Worm (Caenorhabditis elegans) whole organism, L4 larva: ENCODE results near the gene hst-3.2.

Source experiments
- D1046.2 ChIP-seq: fragments of 200-800 bp; sonication (Bioruptor generic); IDR thresholded peaks from 2 replicates; pipeline ENCODE4 v1.3.6; 2022; ENCODE audit warnings: missing genetic modification characterization, missing compliant biosample characterization
- F26F4.8 ChIP-seq: fragments of 200-800 bp; sonication (Bioruptor generic); conservative IDR thresholded peaks from 2 replicates; pipeline ENCODE4 v1.3.6; 2022; ENCODE audit warnings: missing genetic modification characterization, missing compliant biosample characterization
- F37D6.2 ChIP-seq: sonication (generic microtip); optimal IDR thresholded peaks from 2 replicates; lab custom pipeline; 2016; ENCODE audit warnings: mild to moderate bottlenecking, missing genetic modification characterization, missing compliant biosample characterization
- T20F7.1 ChIP-seq: fragments of 200-800 bp; sonication (Bioruptor generic); optimal IDR thresholded peaks from 2 replicates; lab custom pipeline; 2018; ENCODE audit warnings: mild to moderate bottlenecking, missing genetic modification characterization, missing compliant biosample characterization
- T26A8.4 ChIP-seq: fragments of 200-800 bp; sonication (Bioruptor generic); IDR thresholded peaks from 2 replicates; pipeline ENCODE4 v1.3.6; 2022; ENCODE audit warnings: missing genetic modification characterization, missing compliant biosample characterization
- Y105C5A.15 ChIP-seq: fragments of 200-800 bp; sonication (Bioruptor generic); IDR thresholded peaks from 2 replicates; pipeline ENCODE4 v1.3.6; 2022; ENCODE audit warnings: missing genetic modification characterization, missing compliant biosample characterization
- Y48G9A.11 ChIP-seq: fragments of 200-800 bp; sonication (Bioruptor generic); IDR thresholded peaks from 2 replicates; pipeline ENCODE4 v1.3.6; 2022; ENCODE audit warnings: missing genetic modification reagents, missing genetic modification characterization, missing compliant biosample characterization
- Y75B8A.6 ChIP-seq: fragments of 200-800 bp; sonication (Bioruptor generic); IDR thresholded peaks from 2 replicates; pipeline ENCODE4 v1.3.6; 2022; ENCODE audit warnings: missing genetic modification reagents, missing genetic modification characterization, missing compliant biosample characterization
- ZK546.5 ChIP-seq, 2 experiments: sonication (generic microtip); optimal IDR thresholded peaks; 2 replicates each; lab custom pipeline; 2017; ENCODE audit warnings: missing biosample characterization in 2 of 2, missing genetic modification characterization in 2 of 2
- aha-1 ChIP-seq: fragments of 150-350 bp; peaks from one replicate; lab custom pipeline; 2014; ENCODE audit warnings: missing biosample characterization, missing genetic modification characterization
- arid-1 ChIP-seq: fragments of 200-800 bp; sonication (Bioruptor generic); conservative IDR thresholded peaks from 2 replicates; pipeline ENCODE4 v1.3.6; 2022; ENCODE audit warnings: missing genetic modification reagents, missing genetic modification characterization, missing compliant biosample characterization
- ceh-20 ChIP-seq: fragments of 200-800 bp; sonication (Bioruptor generic); IDR thresholded peaks from 2 replicates; pipeline ENCODE4 v1.3.6; 2022; ENCODE audit warnings: missing genetic modification reagents, missing genetic modification characterization, missing compliant biosample characterization
- ctbp-1 ChIP-seq: fragments of 200-800 bp; sonication (Bioruptor generic); IDR thresholded peaks from 2 replicates; pipeline ENCODE4 v1.3.6; 2022; ENCODE audit warnings: missing genetic modification reagents, missing genetic modification characterization, missing compliant biosample characterization
- dmd-6 ChIP-seq: fragments of 200-800 bp; sonication (Bioruptor generic); IDR thresholded peaks from 2 replicates; pipeline ENCODE4 v1.3.6; 2022; ENCODE audit warnings: missing genetic modification reagents, missing genetic modification characterization, missing compliant biosample characterization
- dmd-9 ChIP-seq: fragments of 200-800 bp; sonication (Bioruptor generic); IDR thresholded peaks from 2 replicates; pipeline ENCODE4 v1.3.6; 2022; ENCODE audit warnings: missing genetic modification reagents, missing genetic modification characterization, missing compliant biosample characterization
- duxl-1 ChIP-seq: sonication (generic microtip); optimal IDR thresholded peaks from 2 replicates; lab custom pipeline; 2016; ENCODE audit warnings: mild to moderate bottlenecking, missing genetic modification characterization, moderate library complexity, missing compliant biosample characterization; ENCODE audit not compliant: poor library complexity
- dve-1 ChIP-seq: sonication (generic microtip); optimal IDR thresholded peaks from 2 replicates; lab custom pipeline; 2017; ENCODE audit warnings: antibody characterized with exemption, mild to moderate bottlenecking, missing genetic modification characterization, missing compliant biosample characterization; ENCODE audit not compliant: insufficient read depth
- egl-27 ChIP-seq: sonication (generic microtip); optimal IDR thresholded peaks from 3 replicates; lab custom pipeline; 2017; ENCODE audit warnings: missing biosample characterization, missing genetic modification reagents, missing genetic modification characterization
- egl-43 ChIP-seq: fragments of 200-800 bp; sonication (Bioruptor generic); IDR thresholded peaks from 2 replicates; pipeline ENCODE4 v1.3.6; 2022; ENCODE audit warnings: missing genetic modification reagents, missing genetic modification characterization, missing compliant biosample characterization
- gei-8 ChIP-seq: fragments of 200-800 bp; sonication (Bioruptor generic); optimal IDR thresholded peaks from 2 replicates; lab custom pipeline; 2018; ENCODE audit warnings: mild to moderate bottlenecking, missing genetic modification characterization, missing compliant biosample characterization
- hif-1 ChIP-seq, 2 experiments: sonication (generic microtip); optimal IDR thresholded peaks; 2 replicates each; lab custom pipeline; 2016 to 2017; ENCODE audit warnings: missing compliant biosample characterization in 2 of 2, missing genetic modification characterization in 2 of 2, missing genetic modification reagents in 2 of 2, missing genotype in 2 of 2, mild to moderate bottlenecking in 1 of 2
- hlh-11 ChIP-seq: fragments of 200-800 bp; sonication (Bioruptor generic); optimal IDR thresholded peaks from 2 replicates; lab custom pipeline; 2018; ENCODE audit warnings: mild to moderate bottlenecking, missing genetic modification characterization, missing compliant biosample characterization
- hlh-30 ChIP-seq: sonication (generic microtip); optimal IDR thresholded peaks from 2 replicates; lab custom pipeline; 2017; ENCODE audit warnings: antibody characterized with exemption, mild to moderate bottlenecking, missing genetic modification characterization, missing compliant biosample characterization; ENCODE audit not compliant: insufficient read depth
- hmg-1.1 ChIP-seq: fragments of 200-800 bp; sonication (Bioruptor generic); IDR thresholded peaks from 2 replicates; pipeline ENCODE4 v1.3.6; 2022; ENCODE audit warnings: missing genetic modification reagents, missing genetic modification characterization, missing compliant biosample characterization
- lin-1 ChIP-seq: fragments of 200-800 bp; sonication (Bioruptor generic); IDR thresholded peaks from 2 replicates; pipeline ENCODE4 v1.3.6; 2022; ENCODE audit warnings: missing genetic modification reagents, missing genetic modification characterization, missing compliant biosample characterization
- lin-15B ChIP-seq: fragments of 150-350 bp; sonication (generic microtip); optimal IDR thresholded peaks from 3 replicates; lab custom pipeline; 2014; ENCODE audit warnings: missing biosample characterization, missing genetic modification characterization
- lir-3 ChIP-seq: sonication (generic microtip); optimal IDR thresholded peaks from 2 replicates; lab custom pipeline; 2016; ENCODE audit warnings: mild to moderate bottlenecking, missing genetic modification characterization, missing compliant biosample characterization
- mep-1 ChIP-seq: fragments of 150-350 bp; sonication (generic microtip); optimal IDR thresholded peaks from 3 replicates; lab custom pipeline; 2014; ENCODE audit warnings: missing biosample characterization, missing genetic modification characterization
- mes-2 ChIP-seq: sonication (generic microtip); optimal IDR thresholded peaks from 2 replicates; lab custom pipeline; 2016; ENCODE audit warnings: missing genotype, mild to moderate bottlenecking, missing genetic modification characterization, missing compliant biosample characterization; ENCODE audit not compliant: poor library complexity, severe bottlenecking
- mxl-3 ChIP-seq: fragments of 200-800 bp; sonication (Bioruptor generic); optimal IDR thresholded peaks from 2 replicates; lab custom pipeline; 2018; ENCODE audit warnings: mild to moderate bottlenecking, missing genetic modification characterization, missing compliant biosample characterization
- nhr-42 ChIP-seq: fragments of 200-800 bp; sonication (Bioruptor generic); IDR thresholded peaks from 2 replicates; pipeline ENCODE4 v1.3.6; 2022; ENCODE audit warnings: missing genetic modification characterization, missing compliant biosample characterization
- nhr-48 ChIP-seq: sonication (generic microtip); optimal IDR thresholded peaks from 2 replicates; lab custom pipeline; 2016; ENCODE audit warnings: mild to moderate bottlenecking, missing genetic modification characterization, missing compliant biosample characterization
- php-3 ChIP-seq: fragments of 200-800 bp; sonication (Bioruptor generic); IDR thresholded peaks from 2 replicates; pipeline ENCODE4 v1.3.6; 2022; ENCODE audit warnings: missing genetic modification reagents, missing genetic modification characterization, missing compliant biosample characterization
- rbr-2 ChIP-seq: sonication (generic microtip); optimal IDR thresholded peaks from 2 replicates; lab custom pipeline; 2016; ENCODE audit warnings: missing genotype, missing genetic modification characterization, missing compliant biosample characterization
- set-16 ChIP-seq: fragments of 200-800 bp; sonication (Bioruptor generic); IDR thresholded peaks from 2 replicates; pipeline ENCODE4 v1.3.6; 2022; ENCODE audit warnings: missing genetic modification reagents, missing genetic modification characterization, missing compliant biosample characterization
- tra-1 ChIP-seq: fragments of 200-800 bp; sonication (Bioruptor generic); IDR thresholded peaks from 2 replicates; pipeline ENCODE4 v1.3.6; 2022; ENCODE audit warnings: missing genetic modification reagents, missing genetic modification characterization, missing compliant biosample characterization
- unc-62 ChIP-seq, 3 experiments: fragments of 150-350 bp in 1 of 3; sonication (generic microtip); optimal IDR thresholded peaks in 2 of 3; peaks in 1 of 3; 1 replicate in 1 of 3; 2 replicates in 2 of 3; lab custom pipeline; 2014 to 2017; ENCODE audit warnings: missing biosample characterization in 3 of 3, missing genetic modification characterization in 3 of 3, missing genetic modification reagents in 3 of 3, missing genotype in 1 of 3
- zfp-2 ChIP-seq: sonication (generic microtip); optimal IDR thresholded peaks from 2 replicates; lab custom pipeline; 2016; ENCODE audit warnings: mild to moderate bottlenecking, missing genetic modification characterization, missing compliant biosample characterization
- zfp-3 ChIP-seq: fragments of 200-800 bp; sonication (Bioruptor generic); conservative IDR thresholded peaks from 2 replicates; pipeline ENCODE4 v1.3.6; 2022; ENCODE audit warnings: missing genetic modification reagents, missing genetic modification characterization, missing compliant biosample characterization
- zip-2 ChIP-seq: fragments of 150-350 bp; optimal IDR thresholded peaks from 2 replicates; lab custom pipeline; 2014; ENCODE audit warnings: missing biosample characterization, missing genetic modification characterization

hst-3.2 gene

DNA sequence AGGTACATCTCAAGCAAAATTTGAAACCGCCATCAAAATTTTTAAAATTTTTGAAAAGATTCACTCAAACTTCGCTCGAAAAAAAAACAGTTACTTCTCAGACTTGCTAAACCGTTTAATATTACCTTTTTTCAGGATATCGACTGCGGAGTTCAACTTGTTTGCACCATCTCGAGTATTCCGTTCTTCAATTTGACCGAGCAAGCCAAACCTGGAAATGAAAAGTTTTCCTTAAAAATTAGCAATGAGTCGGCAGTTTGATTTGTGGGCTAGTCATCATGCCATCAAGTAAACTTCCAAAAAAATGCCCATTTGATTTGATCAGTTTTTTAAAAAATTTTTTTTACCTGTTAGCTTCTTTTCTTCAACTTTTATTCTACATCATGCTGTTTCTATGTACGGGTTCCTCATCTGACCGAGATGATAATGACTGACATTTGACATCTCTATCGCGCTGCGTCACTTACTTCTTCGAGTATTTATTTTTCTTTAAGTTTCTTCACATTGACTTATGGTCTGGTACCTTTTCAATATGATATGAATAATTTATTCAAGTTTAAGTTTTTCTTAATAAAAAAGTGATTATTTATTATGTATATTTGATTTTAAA, 33.6 kb downstream of the hst-3.2 start:
- TF ChIP-seq dmd-6 (GFP tag; lab: Robert Waterston, UW) (peak; percentile 11; the same call in 1 of the 2 replicates), egl-27 (tag; lab: Kevin White, UChicago) (no peak), zfp-2 (no peak), nhr-48 (peak; percentile 12), zfp-3 (peak; percentile 80), dmd-9 (GFP tag; lab: Robert Waterston, UW) (no peak), duxl-1 (tag; lab: Kevin White, UChicago) (peak; percentile 16), hlh-11 (tag; lab: Kevin White, UChicago) (peak; percentile 8), T26A8.4 (GFP tag; lab: Robert Waterston, UW) (peak; percentile 80), lir-3 (tag; lab: Kevin White, UChicago) (no peak), gei-8 (no peak), mxl-3 (GFP tag; lab: Kevin White, UChicago) (no peak), T20F7.1 (GFP tag; lab: Kevin White, UChicago) (no peak), tra-1 (GFP tag; lab: Robert Waterston, UW) (peak; percentile 14; the same call in 1 of the 2 replicates), lin-1 (GFP tag; lab: Robert Waterston, UW) (no peak), mep-1 (peak; percentile 32), Y75B8A.6 (GFP tag; lab: Robert Waterston, UW) (no peak; the same call in 1 of the 2 replicates), hif-1 (tag; optimal IDR thresholded peaks at IDR 0.05; lab: Kevin White, UChicago) (peak in 1 of 2 experiments; percentile 4), hlh-30 (peak; percentile 21), Y48G9A.11 (GFP tag; lab: Robert Waterston, UW) (0 out of 2 replicates have a peak, but pooled peaks have one; percentile 16), lin-15B (no peak), aha-1 (tag; lab: Kevin White, UChicago) (peak; percentile 65), ZK546.5 (tag; optimal IDR thresholded peaks at IDR 0.05; lab: Kevin White, UChicago) (no peak), F26F4.8 (no peak), ceh-20 (GFP tag; lab: Robert Waterston, UW) (0 out of 2 replicates have a peak, but pooled peaks have one; percentile 48)
- TF ChIP-seq, all 104 proteins: peak for 13

- no peak for TF ChIP-seq dve-1 (tag; lab: Kevin White, UChicago)
- TF ChIP-seq egl-43 = 0 out of 2 replicates have a peak, but pooled peaks have one; percentile 43
- TF ChIP-seq ctbp-1 = no peak
- TF ChIP-seq mep-1 = peak; percentile 58
- TF ChIP-seq Y105C5A.15 (GFP tag; lab: Robert Waterston, UW) = no peak
- peak; percentile 43 for TF ChIP-seq set-16 (GFP tag; lab: Robert Waterston, UW)
- TF ChIP-seq arid-1 = no peak
- TF ChIP-seq php-3 (GFP tag; lab: Robert Waterston, UW) = no peak
- peak; percentile 98 for TF ChIP-seq aha-1 (tag; lab: Kevin White, UChicago)
- no peak for TF ChIP-seq zip-2 (tag; lab: Kevin White, UChicago)
- TF ChIP-seq rbr-2 (tag; lab: Kevin White, UChicago) = peak; percentile 37
- peak; percentile 66; the same call in 1 of the 2 replicates for TF ChIP-seq hmg-1.1 (GFP tag; lab: Robert Waterston, UW)
- TF ChIP-seq unc-62 (GFP tag; optimal IDR thresholded peaks at IDR 0.05 in 1 of 2; lab: Kevin White, UChicago) = no peak
- no peak for TF ChIP-seq unc-62 (tag; optimal IDR thresholded peaks at IDR 0.05; lab: Kevin White, UChicago)
- no peak for TF ChIP-seq nhr-42 (GFP tag; lab: Robert Waterston, UW)
- no peak for TF ChIP-seq T20F7.1 (GFP tag; lab: Kevin White, UChicago)
- TF ChIP-seq mes-2 = peak; percentile 55
- TF ChIP-seq D1046.2 (GFP tag; lab: Robert Waterston, UW) = peak; percentile 74; the same call in 1 of the 2 replicates
- TF ChIP-seq hif-1 (tag; optimal IDR thresholded peaks at IDR 0.05; lab: Kevin White, UChicago) = no peak
- no peak for TF ChIP-seq F37D6.2 (tag; lab: Kevin White, UChicago)
- TF ChIP-seq, all 104 proteins: peak for 8
These were observed 38.4 kb downstream of the hst-3.2 start, which contains the start of gene vang-1 for ce11 chrX:2885318-2885908. vang-1 (plus strand) TSS chrX:2885858.
